Fruit fly (Drosophila melanogaster) whole organism, wandering third instar larva: ENCODE data around the gene Chd64.
A peak's percentile ranks its signal among the peaks of the same experiment; 100 is the strongest.

Experiments
- CG32264 ChIP-seq: fragments of 200-800 bp; sonication (Bioruptor generic); optimal IDR thresholded peaks from 2 replicates; lab custom pipeline; 2016; ENCODE audit warnings: missing biosample characterization, missing genetic modification characterization
- CG9705 ChIP-seq: fragments of 200-800 bp; sonication (Bioruptor generic); optimal IDR thresholded peaks from 2 replicates; lab custom pipeline; 2018; ENCODE audit warnings: missing biosample characterization, mild to moderate bottlenecking, missing genetic modification characterization
- CrebA ChIP-seq: fragments of 200-800 bp; sonication (Bioruptor generic); optimal IDR thresholded peaks from 2 replicates; lab custom pipeline; 2016; ENCODE audit warnings: missing biosample characterization, mild to moderate bottlenecking, missing genetic modification characterization, borderline replicate concordance
- Dif ChIP-seq: fragments of 200-275, 200-300 bp; sonication (Bioruptor generic); optimal IDR thresholded peaks from 2 replicates; lab custom pipeline; 2018; ENCODE audit warnings: missing biosample characterization, missing genetic modification characterization; ENCODE audit not compliant: partially characterized antibody
- GATAd ChIP-seq: sonication (Bioruptor generic); optimal IDR thresholded peaks from 2 replicates; lab custom pipeline; 2016; ENCODE audit warnings: missing biosample characterization, missing genetic modification characterization
- HLH106 ChIP-seq: fragments of 200-800 bp; optimal IDR thresholded peaks from 3 replicates; lab custom pipeline; 2019; ENCODE audit warnings: missing biosample characterization, mild to moderate bottlenecking, missing genetic modification characterization, moderate library complexity
- Hnf4 ChIP-seq: fragments of 200-800 bp; sonication (Bioruptor generic); optimal IDR thresholded peaks from 2 replicates; lab custom pipeline; 2016; ENCODE audit warnings: missing biosample characterization, mild to moderate bottlenecking, missing genetic modification characterization
- Hr78 ChIP-seq: fragments of >200 bp; optimal IDR thresholded peaks from 2 replicates; lab custom pipeline; 2017; ENCODE audit warnings: missing biosample characterization, missing genetic modification characterization
- Hr83 ChIP-seq: fragments of 200-300 bp; sonication (Bioruptor generic); optimal IDR thresholded peaks from 2 replicates; lab custom pipeline; 2016; ENCODE audit warnings: missing biosample characterization, mild to moderate bottlenecking, missing genetic modification characterization, moderate library complexity; ENCODE audit not compliant: poor library complexity, severe bottlenecking
- Jra ChIP-seq: sonication (Bioruptor generic); optimal IDR thresholded peaks from 2 replicates; lab custom pipeline; 2016; ENCODE audit warnings: missing biosample characterization, missing genetic modification characterization
- N ChIP-seq: fragments of >200 bp; optimal IDR thresholded peaks from 2 replicates; lab custom pipeline; 2018; ENCODE audit warnings: missing biosample characterization, missing external identifiers, missing genetic modification characterization
- OdsH ChIP-seq: fragments of 200-800 bp; sonication (Bioruptor generic); optimal IDR thresholded peaks from 2 replicates; lab custom pipeline; 2016; ENCODE audit warnings: missing biosample characterization, mild to moderate bottlenecking, missing genetic modification characterization
- Rel ChIP-seq, 2 experiments: fragments of 200-800 bp; sonication (Bioruptor generic) in 1 of 2; optimal IDR thresholded peaks; 2 replicates in 1 of 2; 3 replicates in 1 of 2; lab custom pipeline; 2016 to 2019; ENCODE audit warnings: mild to moderate bottlenecking in 2 of 2, missing biosample characterization in 2 of 2, missing genetic modification characterization in 2 of 2, moderate library complexity in 1 of 2
- Sp1 ChIP-seq: fragments of 200-800 bp; sonication (Bioruptor generic); optimal IDR thresholded peaks from 3 replicates; lab custom pipeline; 2019; ENCODE audit warnings: missing biosample characterization, mild to moderate bottlenecking, missing genetic modification characterization, moderate library complexity
- Vsx2 ChIP-seq: fragments of 200-300, 225-300 bp; sonication (Bioruptor generic); optimal IDR thresholded peaks from 2 replicates; lab custom pipeline; 2018; ENCODE audit warnings: missing biosample characterization, missing genetic modification characterization; ENCODE audit not compliant: partially characterized antibody
- br ChIP-seq: fragments of 200-800 bp; sonication (Bioruptor generic); optimal IDR thresholded peaks from 2 replicates; lab custom pipeline; 2016; ENCODE audit warnings: missing biosample characterization, missing genetic modification characterization
- brk ChIP-seq: fragments of 200-800 bp; sonication (Bioruptor generic); optimal IDR thresholded peaks from 2 replicates; lab custom pipeline; 2016; ENCODE audit warnings: missing biosample characterization, mild to moderate bottlenecking, missing genetic modification characterization
- dl ChIP-seq, 2 experiments: fragments of 175-275, 200-275 bp in 1 of 2; fragments of 200-275 bp in 1 of 2; sonication (Bioruptor generic); optimal IDR thresholded peaks; lab custom pipeline; 2018; ENCODE audit warnings: mild to moderate bottlenecking in 2 of 2, missing biosample characterization in 2 of 2, missing genetic modification characterization in 2 of 2, moderate library complexity in 2 of 2; ENCODE audit not compliant: partially characterized antibody in 2 of 2, insufficient read depth in 1 of 2
- dmrt93B ChIP-seq: fragments of 200-800 bp; sonication (Bioruptor generic); optimal IDR thresholded peaks from 2 replicates; lab custom pipeline; 2018; ENCODE audit warnings: missing biosample characterization, mild to moderate bottlenecking, missing genetic modification characterization
- dsf ChIP-seq: sonication (Bioruptor generic); optimal IDR thresholded peaks from 2 replicates; lab custom pipeline; 2016; ENCODE audit warnings: missing biosample characterization, missing genetic modification characterization, borderline replicate concordance
- ey ChIP-seq: fragments of 200-800 bp; sonication (Bioruptor generic); optimal IDR thresholded peaks from 2 replicates; lab custom pipeline; 2016; ENCODE audit warnings: missing biosample characterization, missing genetic modification characterization
- foxo ChIP-seq, 2 experiments: fragments of 200-800 bp; sonication (Bioruptor generic); optimal IDR thresholded peaks; 2 replicates in 1 of 2; 3 replicates in 1 of 2; lab custom pipeline; 2016 to 2017; ENCODE audit warnings: missing biosample characterization in 2 of 2, missing genetic modification characterization in 2 of 2
- fru ChIP-seq: fragments of 200-800 bp; sonication (Bioruptor generic); optimal IDR thresholded peaks from 3 replicates; lab custom pipeline; 2016; ENCODE audit warnings: missing biosample characterization, mild to moderate bottlenecking, missing genetic modification characterization
- h ChIP-seq: fragments of 200-800 bp; sonication (Bioruptor generic); optimal IDR thresholded peaks from 3 replicates; lab custom pipeline; 2016; ENCODE audit warnings: missing biosample characterization, mild to moderate bottlenecking, missing genetic modification characterization
- pan ChIP-seq: fragments of >200 bp; optimal IDR thresholded peaks from 2 replicates; lab custom pipeline; 2017
- psq ChIP-seq: fragments of 200-800 bp; sonication (Bioruptor generic); optimal IDR thresholded peaks from 3 replicates; lab custom pipeline; 2017; ENCODE audit warnings: missing biosample characterization, mild to moderate bottlenecking, missing genetic modification characterization, moderate library complexity
- rgr ChIP-seq: fragments of 200-800 bp; sonication (Bioruptor generic); optimal IDR thresholded peaks from 3 replicates; lab custom pipeline; 2016; ENCODE audit warnings: missing biosample characterization, mild to moderate bottlenecking, missing genetic modification characterization
- sage ChIP-seq: fragments of 200-800 bp; sonication (Bioruptor generic); optimal IDR thresholded peaks from 2 replicates; lab custom pipeline; 2016; ENCODE audit warnings: missing biosample characterization, mild to moderate bottlenecking, missing genetic modification characterization
- tai ChIP-seq: sonication (Bioruptor generic); optimal IDR thresholded peaks from 2 replicates; lab custom pipeline; 2016; ENCODE audit warnings: missing biosample characterization, missing genetic modification characterization

Chd64 gene

DNA sequence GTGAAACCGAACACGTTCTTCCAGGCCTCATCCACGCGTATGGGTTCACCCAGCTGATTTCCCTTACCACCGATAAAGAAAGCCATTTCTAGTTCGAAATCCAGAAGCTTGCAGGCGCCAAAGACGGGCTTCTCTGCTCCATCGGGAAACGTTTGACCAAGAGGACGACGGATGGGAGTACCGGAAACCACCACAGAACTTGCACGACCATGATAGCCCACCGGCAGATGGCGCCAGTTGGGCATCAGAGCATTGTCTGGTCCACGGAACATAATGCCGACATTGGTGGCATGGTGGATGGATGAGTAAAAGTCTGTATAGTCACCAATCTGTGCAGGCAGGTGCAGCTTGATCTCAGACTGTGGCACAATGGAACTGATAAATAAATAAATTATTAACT is 49.5 kb downstream of the Chd64 start:
- TF ChIP-seq Rel (GFP tag; optimal IDR thresholded peaks at IDR 0.05; lab: Kevin White, UChicago) (no peak), Rel (tag; optimal IDR thresholded peaks at IDR 0.05; lab: Kevin White, UChicago) (no peak), brk (GFP tag; lab: Kevin White, UChicago) (no peak), foxo (GFP tag; optimal IDR thresholded peaks at IDR 0.05; lab: Kevin White, UChicago) (no peak), h (GFP tag; lab: Kevin White, UChicago) (no peak), sage (GFP tag; lab: Kevin White, UChicago) (no peak), pan (lab: Kevin White, UChicago) (no peak), rgr (no peak), GATAd (GFP tag; lab: Kevin White, UChicago) (no peak)

DNA sequence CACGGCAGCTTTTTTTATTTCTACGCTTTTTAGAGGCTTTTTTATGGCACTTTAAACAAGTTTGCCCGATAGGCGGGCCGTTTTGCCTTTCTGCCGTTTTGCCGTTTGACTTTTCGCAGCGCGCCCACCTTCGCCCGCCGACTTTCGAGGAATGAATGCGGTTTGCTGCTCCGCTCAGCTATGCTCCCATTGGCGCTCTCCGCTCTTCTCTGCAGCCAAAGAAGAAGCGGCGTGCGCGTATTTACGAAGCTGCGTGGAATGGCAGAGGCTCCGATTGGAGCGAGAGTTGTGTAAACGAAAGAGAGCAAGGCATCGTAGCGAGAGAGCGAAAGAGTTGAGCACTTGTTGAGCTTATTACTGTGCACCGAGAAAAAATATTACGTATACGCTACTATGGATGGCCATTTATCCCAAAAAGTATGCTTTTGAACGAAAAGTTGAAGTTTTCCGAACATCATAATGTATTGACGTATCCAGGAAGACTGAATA is 50.6 kb downstream of the Chd64 start, which contains the start of gene wit:
Gene wit (minus strand): TSS at position 157 of the 489 bp plus-strand sequence.
- TF ChIP-seq Dif (GFP tag; lab: Kevin White, UChicago) = peak; percentile 98
- TF ChIP-seq psq = peak; percentile 92
- TF ChIP-seq Hr83 (GFP tag; lab: Kevin White, UChicago) = peak; percentile 38
- TF ChIP-seq dl (GFP tag; optimal IDR thresholded peaks at IDR 0.05; lab: Kevin White, UChicago; ENCODE audit: insufficient read depth in 1 of 2, partially characterized antibody in 2 of 2) = peak; percentile 91 to 96
- no peak for TF ChIP-seq N (GFP tag; lab: Kevin White, UChicago)
- TF ChIP-seq Sp1 (GFP tag; lab: Kevin White, UChicago) = peak; percentile 18
- no peak for TF ChIP-seq OdsH (GFP tag; lab: Kevin White, UChicago)
- TF ChIP-seq sage (GFP tag; lab: Kevin White, UChicago) = peak; percentile 85
- TF ChIP-seq CG9705 (GFP tag; lab: Kevin White, UChicago) = no peak
- peak; percentile 42 for TF ChIP-seq Hnf4 (GFP tag; lab: Kevin White, UChicago)
- TF ChIP-seq fru (GFP tag; lab: Kevin White, UChicago) = peak; percentile 99
- TF ChIP-seq Jra (GFP tag; lab: Kevin White, UChicago) = peak; percentile 53
- peak; percentile 63 for TF ChIP-seq br (GFP tag; lab: Kevin White, UChicago)
- TF ChIP-seq Hr78 = no peak
- peak; percentile 95 for TF ChIP-seq Vsx2
- peak; percentile 16 for TF ChIP-seq h (GFP tag; lab: Kevin White, UChicago)
- peak; percentile 47 for TF ChIP-seq CG32264 (GFP tag; lab: Kevin White, UChicago)
- TF ChIP-seq CrebA = peak; percentile 77
- TF ChIP-seq ey (GFP tag; lab: Kevin White, UChicago) = no peak
- peak; percentile 52 for TF ChIP-seq rgr
- TF ChIP-seq Rel (GFP tag; optimal IDR thresholded peaks at IDR 0.05; lab: Kevin White, UChicago) = peak; percentile 10
- no peak for TF ChIP-seq Rel (tag; optimal IDR thresholded peaks at IDR 0.05; lab: Kevin White, UChicago)
- TF ChIP-seq brk (GFP tag; lab: Kevin White, UChicago) = peak; percentile 42

dm6 chr3L:4070996-4071379 is 51.2 kb downstream of the Chd64 start:
- peak; percentile 67 for TF ChIP-seq Hr83 (GFP tag; lab: Kevin White, UChicago)
- peak; percentile 79 for TF ChIP-seq CG32264 (GFP tag; lab: Kevin White, UChicago)
- peak; percentile 65 for TF ChIP-seq sage (GFP tag; lab: Kevin White, UChicago)
- peak; percentile 19 for TF ChIP-seq Sp1 (GFP tag; lab: Kevin White, UChicago)
- no peak for TF ChIP-seq dl (GFP tag; optimal IDR thresholded peaks at IDR 0.05; lab: Kevin White, UChicago; ENCODE audit: insufficient read depth in 1 of 2, partially characterized antibody in 2 of 2)
- TF ChIP-seq h (GFP tag; lab: Kevin White, UChicago) = peak; percentile 84
- peak; percentile 45 for TF ChIP-seq brk (GFP tag; lab: Kevin White, UChicago)
- peak; percentile 82 for TF ChIP-seq rgr
- peak; percentile 33 for TF ChIP-seq dmrt93B (GFP tag; lab: Kevin White, UChicago)
- TF ChIP-seq HLH106 (tag; lab: Kevin White, UChicago) = peak; percentile 73
- peak; percentile 47 for TF ChIP-seq ey (GFP tag; lab: Kevin White, UChicago)
- no peak for TF ChIP-seq dsf
- TF ChIP-seq Rel (GFP tag; optimal IDR thresholded peaks at IDR 0.05; lab: Kevin White, UChicago) = peak; percentile 79
- no peak for TF ChIP-seq Rel (tag; optimal IDR thresholded peaks at IDR 0.05; lab: Kevin White, UChicago)
- TF ChIP-seq Hnf4 (GFP tag; lab: Kevin White, UChicago) = peak; percentile 73
- no peak for TF ChIP-seq foxo (GFP tag; optimal IDR thresholded peaks at IDR 0.05; lab: Kevin White, UChicago)
- TF ChIP-seq Dif (GFP tag; lab: Kevin White, UChicago) = no peak
- TF ChIP-seq tai (GFP tag; lab: Kevin White, UChicago) = peak; percentile 1
